Fruit fly (Drosophila melanogaster) whole organism, embryonic: ENCODE results near the gene Irk1.

Experiments used
- Antp ChIP-seq: fragments of 200-800 bp; sonication (Bioruptor generic); optimal IDR thresholded peaks from 3 replicates; lab custom pipeline; 2016; ENCODE audit warnings: missing biosample characterization, missing genetic modification characterization
- Atf3 ChIP-seq: fragments of 200-800 bp; sonication (Bioruptor generic); optimal IDR thresholded peaks from 3 replicates; lab custom pipeline; 2016; ENCODE audit warnings: missing biosample characterization, missing genetic modification characterization
- CG10979 ChIP-seq: fragments of 200-800 bp; sonication (Bioruptor generic); optimal IDR thresholded peaks from 2 replicates; lab custom pipeline; 2018; ENCODE audit warnings: missing biosample characterization, mild to moderate bottlenecking, missing genetic modification characterization, moderate library complexity
- CG12236 ChIP-seq: fragments of 200-800 bp; sonication (Bioruptor generic); optimal IDR thresholded peaks from 2 replicates; lab custom pipeline; 2016; ENCODE audit warnings: missing biosample characterization, missing genetic modification characterization
- CG13296 ChIP-seq: fragments of 200-800 bp; sonication (Bioruptor generic); optimal IDR thresholded peaks from 3 replicates; lab custom pipeline; 2018; ENCODE audit warnings: missing biosample characterization, mild to moderate bottlenecking, missing genetic modification characterization
- CG13894 ChIP-seq: fragments of 200-800 bp; sonication (Bioruptor generic); optimal IDR thresholded peaks from 3 replicates; lab custom pipeline; 2018; ENCODE audit warnings: missing biosample characterization, mild to moderate bottlenecking, missing genetic modification characterization, moderate library complexity
- CG14860 ChIP-seq: fragments of 200-800 bp; sonication (Bioruptor generic); IDR thresholded peaks from 3 replicates; pipeline ENCODE4 v1.3.6; 2022; ENCODE audit warnings: missing biosample characterization, missing genetic modification characterization; ENCODE audit not compliant: partially characterized antibody
- CG17612 ChIP-seq: fragments of 200-800 bp; sonication (Bioruptor generic); IDR thresholded peaks from 2 replicates; pipeline ENCODE4 v1.3.6; 2022; ENCODE audit warnings: missing biosample characterization, missing genetic modification characterization
- CG2199 ChIP-seq: fragments of 200-800 bp; sonication (Bioruptor generic); IDR thresholded peaks from 3 replicates; pipeline ENCODE4 v1.3.6; 2022; ENCODE audit warnings: missing biosample characterization, missing genetic modification characterization
- CG2889 ChIP-seq: fragments of 200-800 bp; sonication (Bioruptor generic); IDR thresholded peaks from 3 replicates; pipeline ENCODE4 v1.3.6; 2022; ENCODE audit warnings: missing biosample characterization, missing genetic modification characterization
- CG31388 ChIP-seq: fragments of 200-800 bp; sonication (Bioruptor generic); optimal IDR thresholded peaks from 2 replicates; lab custom pipeline; 2016; ENCODE audit warnings: missing biosample characterization, missing genetic modification characterization
- CG4282 ChIP-seq: fragments of 200-800 bp; sonication (Bioruptor generic); optimal IDR thresholded peaks from 2 replicates; lab custom pipeline; 2016; ENCODE audit warnings: missing biosample characterization, missing genetic modification characterization
- CG4328 ChIP-seq: fragments of 200-800 bp; sonication (Bioruptor generic); optimal IDR thresholded peaks from 3 replicates; lab custom pipeline; 2017; ENCODE audit warnings: missing biosample characterization, missing genetic modification reagents, missing genetic modification characterization
- CG4424 ChIP-seq: fragments of 200-800 bp; sonication (Bioruptor generic); optimal IDR thresholded peaks from 3 replicates; lab custom pipeline; 2016; ENCODE audit warnings: missing biosample characterization, missing genetic modification characterization
- CG6254 ChIP-seq: fragments of 200-800 bp; sonication (Bioruptor generic); optimal IDR thresholded peaks from 3 replicates; lab custom pipeline; 2017; ENCODE audit warnings: mild to moderate bottlenecking, missing biosample characterization, missing genetic modification reagents, missing genetic modification characterization
- CG6654 ChIP-seq: fragments of 200-800 bp; sonication (Bioruptor generic); optimal IDR thresholded peaks from 2 replicates; lab custom pipeline; 2017; ENCODE audit warnings: missing biosample characterization, mild to moderate bottlenecking, missing genetic modification characterization
- CG7745 ChIP-seq: fragments of 200-800 bp; sonication (Bioruptor generic); optimal IDR thresholded peaks from 2 replicates; lab custom pipeline; 2018; ENCODE audit warnings: missing biosample characterization, mild to moderate bottlenecking, missing genetic modification characterization, moderate library complexity
- CG7963 ChIP-seq: fragments of 200-800 bp; sonication (Bioruptor generic); IDR thresholded peaks from 3 replicates; pipeline ENCODE4 v1.3.6; 2022; ENCODE audit warnings: missing biosample characterization, missing genetic modification characterization; ENCODE audit not compliant: partially characterized antibody
- CHES-1-like ChIP-seq: fragments of 200-800 bp; sonication (Bioruptor generic); optimal IDR thresholded peaks from 2 replicates; lab custom pipeline; 2016; ENCODE audit warnings: missing biosample characterization, missing genetic modification characterization
- Camta ChIP-seq: fragments of 200-800 bp; sonication (Bioruptor generic); optimal IDR thresholded peaks from 2 replicates; lab custom pipeline; 2016; ENCODE audit warnings: missing biosample characterization, missing genetic modification characterization
- GATAe ChIP-seq: fragments of 200-800 bp; sonication (Bioruptor generic); conservative IDR thresholded peaks from 2 replicates; pipeline ENCODE4 v1.3.6; 2022; ENCODE audit warnings: missing biosample characterization, missing genetic modification characterization
- Gsc ChIP-seq: fragments of 200-800 bp; sonication (Bioruptor generic); IDR thresholded peaks from 2 replicates; pipeline ENCODE4 v1.3.6; 2022; ENCODE audit warnings: missing biosample characterization, missing genetic modification characterization
- Lhr ChIP-seq: fragments of 200-800 bp; sonication (Bioruptor generic); optimal IDR thresholded peaks from 3 replicates; lab custom pipeline; 2017; ENCODE audit warnings: mild to moderate bottlenecking, missing biosample characterization, missing genetic modification reagents, missing genetic modification characterization
- Meics ChIP-seq: fragments of 200-800 bp; sonication (Bioruptor generic); optimal IDR thresholded peaks from 2 replicates; lab custom pipeline; 2017; ENCODE audit warnings: missing biosample characterization, mild to moderate bottlenecking, missing genetic modification characterization
- Neu2 ChIP-seq: fragments of 200-800 bp; sonication (Bioruptor generic); optimal IDR thresholded peaks from 3 replicates; lab custom pipeline; 2016; ENCODE audit warnings: missing biosample characterization, missing genetic modification characterization, borderline replicate concordance
- Sry-δ ChIP-seq: fragments of 200-800 bp; sonication (Bioruptor generic); optimal IDR thresholded peaks from 2 replicates; lab custom pipeline; 2016; ENCODE audit warnings: missing biosample characterization, missing genetic modification characterization
- Xrp1 ChIP-seq: fragments of 200-800 bp; sonication (Bioruptor generic); IDR thresholded peaks from 2 replicates; pipeline ENCODE4 v1.3.6; 2022; ENCODE audit warnings: missing biosample characterization, missing genetic modification characterization
- YL-1 ChIP-seq: fragments of 200-800 bp; sonication (Bioruptor generic); optimal IDR thresholded peaks from 3 replicates; lab custom pipeline; 2017; ENCODE audit warnings: missing biosample characterization, mild to moderate bottlenecking, missing genetic modification characterization
- abd-A ChIP-seq: fragments of 200-800 bp; sonication (Bioruptor generic); optimal IDR thresholded peaks from 3 replicates; lab custom pipeline; 2019; ENCODE audit warnings: missing biosample characterization, mild to moderate bottlenecking, missing genetic modification characterization, moderate library complexity
- bbx ChIP-seq: fragments of 200-800 bp; sonication (Bioruptor generic); IDR thresholded peaks from 2 replicates; pipeline ENCODE4 v1.3.6; 2022; ENCODE audit warnings: missing biosample characterization, missing genetic modification characterization; ENCODE audit not compliant: partially characterized antibody
- cad ChIP-seq: fragments of >200 bp; optimal IDR thresholded peaks from 2 replicates; lab custom pipeline; 2017; ENCODE audit warnings: missing biosample characterization, missing genetic modification characterization
- croc ChIP-seq: fragments of 200-800 bp; sonication (Bioruptor generic); conservative IDR thresholded peaks from 3 replicates; pipeline ENCODE4 v1.3.6; 2022; ENCODE audit warnings: missing biosample characterization, missing genetic modification characterization
- emc ChIP-seq: fragments of 200-800 bp; sonication (Bioruptor generic); optimal IDR thresholded peaks from 2 replicates; lab custom pipeline; 2016; ENCODE audit warnings: missing biosample characterization, missing genetic modification characterization
- fd64A ChIP-seq: fragments of 200-800 bp; sonication (Bioruptor generic); optimal IDR thresholded peaks from 3 replicates; lab custom pipeline; 2018; ENCODE audit warnings: missing biosample characterization, mild to moderate bottlenecking, missing genetic modification characterization
- gcm ChIP-seq: fragments of 200-800 bp; sonication (Bioruptor generic); optimal IDR thresholded peaks from 2 replicates; lab custom pipeline; 2019; ENCODE audit warnings: missing biosample characterization, mild to moderate bottlenecking, missing genetic modification characterization, moderate library complexity
- h ChIP-seq: fragments of >200 bp; optimal IDR thresholded peaks from 2 replicates; lab custom pipeline; 2017
- maf-S ChIP-seq: fragments of 200-800 bp; sonication (Bioruptor generic); optimal IDR thresholded peaks from 2 replicates; lab custom pipeline; 2016; ENCODE audit warnings: missing biosample characterization, missing genetic modification characterization
- scrt ChIP-seq: fragments of 200-800 bp; sonication (Bioruptor generic); optimal IDR thresholded peaks from 2 replicates; lab custom pipeline; 2018; ENCODE audit warnings: missing biosample characterization, mild to moderate bottlenecking, missing genetic modification characterization, moderate library complexity
- sens-2 ChIP-seq: fragments of 200-800 bp; sonication (Bioruptor generic); IDR thresholded peaks from 2 replicates; pipeline ENCODE4 v1.3.6; 2022; ENCODE audit warnings: missing biosample characterization, missing genetic modification characterization
- tup ChIP-seq: fragments of 200-800 bp; sonication (Bioruptor generic); optimal IDR thresholded peaks from 2 replicates; lab custom pipeline; 2016; ENCODE audit warnings: missing biosample characterization, mild to moderate bottlenecking, missing genetic modification characterization, moderate library complexity
- usp ChIP-seq: fragments of >200 bp; optimal IDR thresholded peaks from 2 replicates; lab custom pipeline; 2017; ENCODE audit warnings: missing biosample characterization, missing genetic modification characterization
- vfl ChIP-seq: fragments of 200-800 bp; sonication (Bioruptor generic); optimal IDR thresholded peaks from 2 replicates; lab custom pipeline; 2016; ENCODE audit warnings: missing biosample characterization, missing genetic modification characterization

Gene Irk1

dm6 chr3R:23175376-23175775, 7.3 kb downstream of the Irk1 start (continued):
- TF ChIP-seq croc (GFP tag; lab: Robert Waterston, UW) (peak; percentile 86), CG13894 (tag; lab: Kevin White, UChicago) (no peak), tup (GFP tag; lab: Kevin White, UChicago) (peak; percentile 17), CG13296 (GFP tag; lab: Kevin White, UChicago) (peak; percentile 70), YL-1 (GFP tag; lab: Kevin White, UChicago) (no peak), usp (GFP tag; lab: Kevin White, UChicago) (no peak), CG7745 (tag; lab: Kevin White, UChicago) (no peak), emc (GFP tag; lab: Kevin White, UChicago) (peak; percentile 31), CG12236 (GFP tag; lab: Kevin White, UChicago) (peak; percentile 87), gcm (GFP tag; lab: Kevin White, UChicago) (peak; percentile 93), bbx (no peak), CG2889 (peak; percentile 79), CG6654 (GFP tag; lab: Kevin White, UChicago) (peak; percentile 75), CHES-1-like (peak; percentile 83), Antp (GFP tag; lab: Kevin White, UChicago) (peak; percentile 90), CG6254 (GFP tag; lab: Kevin White, UChicago) (peak; percentile 81), CG10979 (peak; percentile 94), fd64A (GFP tag; lab: Kevin White, UChicago) (peak; percentile 82), CG7963 (GFP tag; lab: Robert Waterston, UW) (no peak), Neu2 (GFP tag; lab: Kevin White, UChicago) (peak; percentile 44), CG4328 (GFP tag; lab: Kevin White, UChicago) (peak; percentile 31), h (no peak), Lhr (GFP tag; lab: Kevin White, UChicago) (peak; percentile 79), vfl (GFP tag; lab: Kevin White, UChicago) (peak; percentile 6), Atf3 (GFP tag; lab: Kevin White, UChicago) (peak; percentile 85), CG31388 (peak; percentile 84), CG14860 (GFP tag; lab: Robert Waterston, UW) (no peak), CG4424 (GFP tag; lab: Kevin White, UChicago) (peak; percentile 94), Gsc (peak; percentile 73), CG2199 (GFP tag; lab: Robert Waterston, UW) (peak; percentile 89; the same call in 2 of the 3 replicates), sens-2 (GFP tag; lab: Robert Waterston, UW) (peak; percentile 79), Xrp1 (GFP tag; lab: Robert Waterston, UW) (peak; percentile 94), GATAe (no peak), Camta (GFP tag; lab: Kevin White, UChicago) (peak; percentile 91), CG17612 (GFP tag; lab: Robert Waterston, UW) (peak; percentile 70), cad (no peak), Meics (GFP tag; lab: Kevin White, UChicago) (peak; percentile 66), CG4282 (peak; percentile 30), scrt (GFP tag; lab: Kevin White, UChicago) (peak; percentile 74), Sry-δ (GFP tag; lab: Kevin White, UChicago) (peak; percentile 59), abd-A (no peak), maf-S (GFP tag; lab: Kevin White, UChicago) (peak; percentile 78)
